Worm (Caenorhabditis elegans): Measurements from ENCODE around the gene C18H7.4.

- TF ChIP-seq aly-1 (tag; optimal IDR thresholded peaks at IDR 0.05) = no peak
- TF ChIP-seq F13C5.2 (tag; optimal IDR thresholded peaks at IDR 0.05) = no peak
- no peak for TF ChIP-seq ets-7 (tag; optimal IDR thresholded peaks at IDR 0.05)
- TF ChIP-seq ama-1 (optimal IDR thresholded peaks at IDR 0.05) = no peak
- TF ChIP-seq flt-1 (GFP tag; IDR thresholded peaks at IDR 0.05) = no peak
- no peak for TF ChIP-seq ceh-36 (tag; optimal IDR thresholded peaks at IDR 0.05)
- TF ChIP-seq sea-1 (GFP tag; conservative IDR thresholded peaks at IDR 0.05) = no peak
- TF ChIP-seq hnd-1 (tag; optimal IDR thresholded peaks at IDR 0.05) = no peak
- no peak for TF ChIP-seq pes-1 (GFP tag; IDR thresholded peaks at IDR 0.05)
- TF ChIP-seq tra-4 (tag; optimal IDR thresholded peaks at IDR 0.05) = no peak
- no peak for TF ChIP-seq B0310.2 (tag; optimal IDR thresholded peaks at IDR 0.05)
Measured at ce11 chrIV:603543-603942, 10.4 kb downstream of the C18H7.4 start, which contains the start of gene prmt-4.

Data from whole organism, early embryonic.